Worm (Caenorhabditis elegans) whole organism, young adult: ENCODE data around the gene srx-63.

Source experiments
- C17E4.6 ChIP-seq: fragments of 200-800 bp; sonication (Bioruptor generic); IDR thresholded peaks from 2 replicates; pipeline ENCODE4 v1.3.6; 2022; ENCODE audit warnings: missing genetic modification reagents, missing genetic modification characterization, missing compliant biosample characterization
- F52B5.7 ChIP-seq: sonication (generic microtip); optimal IDR thresholded peaks from 2 replicates; lab custom pipeline; 2016; ENCODE audit warnings: mild to moderate bottlenecking, missing genetic modification characterization, missing compliant biosample characterization
- ceh-79 ChIP-seq: sonication (generic microtip); optimal IDR thresholded peaks from 2 replicates; lab custom pipeline; 2017; ENCODE audit warnings: mild to moderate bottlenecking, missing genetic modification characterization, missing compliant biosample characterization
- efl-1 ChIP-seq: fragments of 150-350 bp; optimal IDR thresholded peaks from 2 replicates; lab custom pipeline; 2014; ENCODE audit warnings: missing biosample characterization, missing genetic modification reagents, missing genetic modification characterization
- mcd-1 ChIP-seq: fragments of 200-800 bp; sonication (Bioruptor generic); IDR thresholded peaks from 2 replicates; pipeline ENCODE4 v1.3.6; 2022; ENCODE audit warnings: missing genetic modification reagents, missing genetic modification characterization, missing compliant biosample characterization
- pha-4 ChIP-seq: fragments of 150-350 bp; sonication (generic microtip); optimal IDR thresholded peaks from 2 replicates; lab custom pipeline; 2014; ENCODE audit warnings: missing biosample characterization, missing genetic modification reagents, missing genetic modification characterization
- snpc-1.3 ChIP-seq: sonication (generic microtip); optimal IDR thresholded peaks from 2 replicates; lab custom pipeline; 2017; ENCODE audit warnings: missing genetic modification characterization, mild to moderate bottlenecking, missing compliant biosample characterization, antibody characterized with exemption, moderate library complexity, missing genotype, missing genetic modification reagents; ENCODE audit not compliant: insufficient read depth
- snpc-3.4 ChIP-seq: sonication (generic microtip); optimal IDR thresholded peaks from 2 replicates; lab custom pipeline; 2017; ENCODE audit warnings: missing genetic modification characterization, mild to moderate bottlenecking, missing compliant biosample characterization, antibody characterized with exemption, moderate library complexity, missing genotype, missing genetic modification reagents
- unc-62 ChIP-seq: fragments of 150-350 bp; optimal IDR thresholded peaks from 2 replicates; lab custom pipeline; 2014; ENCODE audit warnings: missing biosample characterization, missing genetic modification reagents, missing genetic modification characterization
- ztf-25 ChIP-seq: fragments of 200-800 bp; sonication (Bioruptor generic); IDR thresholded peaks from 2 replicates; pipeline ENCODE4 v1.3.6; 2022; ENCODE audit warnings: missing genetic modification reagents, missing genetic modification characterization, missing compliant biosample characterization

DNA sequence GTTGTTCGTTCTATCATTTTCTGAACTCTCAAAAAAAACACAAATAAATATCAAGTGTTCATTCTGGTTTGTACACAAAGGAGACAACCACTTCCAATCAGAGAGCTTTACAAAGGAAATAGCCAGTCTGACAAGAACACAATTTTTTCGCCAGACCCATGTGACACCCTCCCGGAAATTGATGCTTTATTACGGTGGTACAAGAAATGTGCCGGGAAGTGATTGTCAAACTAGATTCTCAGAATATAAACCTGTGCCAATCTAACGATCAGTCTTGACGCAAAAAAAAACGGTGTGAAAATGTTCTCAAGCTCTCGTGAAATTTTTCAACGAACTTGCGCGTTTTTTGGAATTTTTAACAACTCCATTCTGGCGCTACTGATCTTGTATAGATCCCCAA is 22.3 kb downstream of the srx-63 start, which contains the start of gene str-247:
- no peak for TF ChIP-seq ztf-25 (GFP tag; lab: Robert Waterston, UW)
- TF ChIP-seq ceh-79 (tag; lab: Kevin White, UChicago) = no peak
- TF ChIP-seq pha-4 (tag; lab: Kevin White, UChicago) = no peak
- no peak for TF ChIP-seq C17E4.6 (GFP tag; lab: Robert Waterston, UW)
- no peak for TF ChIP-seq snpc-1.3 (tag; lab: Kevin White, UChicago)
- TF ChIP-seq unc-62 (GFP tag; lab: Kevin White, UChicago) = no peak
- no peak for TF ChIP-seq efl-1
- TF ChIP-seq F52B5.7 (tag; lab: Kevin White, UChicago) = no peak
- TF ChIP-seq mcd-1 (GFP tag; lab: Robert Waterston, UW) = no peak
- no peak for TF ChIP-seq snpc-3.4 (tag; lab: Kevin White, UChicago)
